Fruit fly (Drosophila melanogaster): ENCODE measurements around the gene CG11417.

The CG11417 gene

DNA sequence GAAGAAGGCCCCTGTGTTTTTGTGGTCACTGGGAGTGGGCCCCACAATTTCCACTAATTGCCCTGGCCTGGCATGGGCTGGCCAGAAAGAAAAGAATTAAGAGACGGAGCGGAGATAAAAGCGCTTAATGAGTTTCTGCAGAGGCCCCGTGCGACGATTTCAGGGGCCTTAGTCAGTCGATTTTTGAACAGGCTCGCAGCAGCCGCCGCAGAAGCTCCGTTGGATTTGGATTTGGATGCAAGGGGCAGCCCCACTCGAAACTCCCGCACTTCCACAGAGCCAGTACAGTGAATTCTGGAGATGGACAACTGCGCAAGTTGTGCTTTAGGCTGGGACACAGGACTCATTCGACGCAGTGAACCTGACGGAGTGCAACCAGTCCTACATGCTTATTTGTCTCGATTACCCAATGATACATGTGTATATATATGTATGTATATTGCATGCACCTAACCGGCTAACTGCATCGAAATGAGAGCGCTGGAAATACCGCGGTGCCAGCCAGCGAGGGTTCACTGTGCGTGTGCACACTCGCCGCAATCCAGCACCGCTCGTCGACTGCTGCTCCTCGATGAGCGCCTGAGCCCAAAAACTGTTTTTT is 44.7 kb downstream of the CG11417 start (continued):
- TF ChIP-seq CG17568 (GFP tag; optimal IDR thresholded peaks at IDR 0.05) (no peak), CG3847 (GFP tag; IDR thresholded peaks at IDR 0.05) (peak; percentile 50), slbo (GFP tag; IDR thresholded peaks at IDR 0.05) (peak; percentile 81), Hsf (GFP tag; optimal IDR thresholded peaks at IDR 0.05) (peak; percentile 59), Ada2b (GFP tag; IDR thresholded peaks at IDR 0.05) (peak; percentile 70), Dp (GFP tag; optimal IDR thresholded peaks at IDR 0.05) (no peak), tap (tag; optimal IDR thresholded peaks at IDR 0.05) (peak; percentile 49), CG10321 (GFP tag; IDR thresholded peaks at IDR 0.05) (no peak), CG17385 (GFP tag; optimal IDR thresholded peaks at IDR 0.05) (peak; percentile 50), fd96Cb (tag; optimal IDR thresholded peaks at IDR 0.05) (peak; percentile 71), CG33557 (GFP tag; optimal IDR thresholded peaks at IDR 0.05) (no peak)

DNA sequence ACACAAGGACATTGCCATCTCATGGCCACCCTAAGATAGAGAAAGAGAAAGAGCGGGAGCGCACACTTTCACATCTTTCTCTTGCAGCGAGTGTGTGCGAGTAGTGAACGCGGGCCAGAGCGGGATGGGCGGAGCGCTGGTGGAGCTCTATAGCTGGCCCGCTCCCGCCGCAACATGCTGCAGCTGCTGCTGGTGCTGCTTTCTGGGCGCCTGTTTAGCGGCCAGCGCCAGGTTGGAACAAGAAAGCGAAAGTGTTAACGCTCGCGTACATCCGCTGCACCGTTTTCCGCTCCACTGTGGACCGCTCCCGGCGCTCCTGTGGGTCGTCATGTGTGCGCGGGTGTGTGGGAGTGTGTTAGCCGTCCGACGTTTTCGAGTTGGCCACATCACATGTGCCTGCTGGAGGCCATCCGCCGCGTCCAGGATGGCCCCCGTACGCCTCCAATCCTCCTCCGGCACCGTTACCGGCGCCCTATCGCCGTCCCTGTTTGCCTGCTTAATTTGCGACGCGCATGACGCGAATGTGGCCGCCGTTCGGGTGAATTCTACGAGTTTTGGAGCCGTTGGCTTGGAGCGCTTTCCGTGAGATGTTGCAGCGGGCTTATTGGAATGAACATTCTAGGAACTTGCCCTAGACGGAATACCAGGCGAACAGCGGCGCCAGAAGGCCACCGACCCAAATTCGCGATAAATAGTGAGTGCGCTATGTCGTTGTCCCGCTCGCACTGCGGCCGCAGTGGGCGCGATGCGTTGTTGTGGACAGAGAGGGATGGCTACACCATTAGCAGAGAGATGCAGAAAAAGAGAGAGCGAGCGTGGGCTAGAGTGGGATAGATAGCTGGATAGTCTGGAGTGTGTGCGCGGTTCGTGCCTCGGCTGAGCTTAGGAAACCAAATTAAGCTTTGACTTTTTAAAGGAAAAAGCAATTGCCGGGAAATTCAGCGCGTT is 45.5 kb downstream of the CG11417 start:
- no peak for TF ChIP-seq CG17385 (GFP tag; optimal IDR thresholded peaks at IDR 0.05)
- no peak for TF ChIP-seq CG1792 (GFP tag; optimal IDR thresholded peaks at IDR 0.05)
- no peak for TF ChIP-seq CG6272 (GFP tag; IDR thresholded peaks at IDR 0.05)
- peak; percentile 59 for TF ChIP-seq Nf-YB (GFP tag; optimal IDR thresholded peaks at IDR 0.05)
- peak; percentile 6 for TF ChIP-seq BtbVII (GFP tag; optimal IDR thresholded peaks at IDR 0.05)
- peak; percentile 60 for TF ChIP-seq CG8290 (GFP tag; optimal IDR thresholded peaks at IDR 0.05)
- TF ChIP-seq CG8290 (tag; optimal IDR thresholded peaks at IDR 0.05): peak in 1 of 2 experiments; percentile 85
- no peak for TF ChIP-seq Doc3 (GFP tag; IDR thresholded peaks at IDR 0.05; ENCODE audit: partially characterized antibody)
- TF ChIP-seq Hand (GFP tag; optimal IDR thresholded peaks at IDR 0.05): peak; percentile 43
- no peak for TF ChIP-seq wor (GFP tag; IDR thresholded peaks at IDR 0.05)
- TF ChIP-seq CG7745 (tag; optimal IDR thresholded peaks at IDR 0.05): no peak
- TF ChIP-seq CG2875 (GFP tag; optimal IDR thresholded peaks at IDR 0.05): no peak
- no peak for TF ChIP-seq Chrac-16 (GFP tag; optimal IDR thresholded peaks at IDR 0.05)
- TF ChIP-seq CG34224 (GFP tag; IDR thresholded peaks at IDR 0.05; ENCODE audit: partially characterized antibody): peak; percentile 39; the same call in 2 of the 3 replicates
- no peak for TF ChIP-seq CG6654 (GFP tag; optimal IDR thresholded peaks at IDR 0.05)
- no peak for TF ChIP-seq Stat92E (GFP tag; optimal IDR thresholded peaks at IDR 0.05)
- no peak for TF ChIP-seq CG14667 (GFP tag; IDR thresholded peaks at IDR 0.05)
- TF ChIP-seq Gsc (GFP tag; IDR thresholded peaks at IDR 0.05): no peak
- TF ChIP-seq Dad (GFP tag; optimal IDR thresholded peaks at IDR 0.05): peak; percentile 3
- no peak for TF ChIP-seq jing (GFP tag; optimal IDR thresholded peaks at IDR 0.05)
- TF ChIP-seq CG2889 (GFP tag; IDR thresholded peaks at IDR 0.05): no peak
- no peak for TF ChIP-seq Fer2 (tag; optimal IDR thresholded peaks at IDR 0.05)
- no peak for TF ChIP-seq Aef1 (GFP tag; IDR thresholded peaks at IDR 0.05)
- TF ChIP-seq CG6813 (GFP tag; optimal IDR thresholded peaks at IDR 0.05): no peak
- no peak for TF ChIP-seq CG3995 (GFP tag; optimal IDR thresholded peaks at IDR 0.05)
- TF ChIP-seq lmd (GFP tag; IDR thresholded peaks at IDR 0.05): no peak
- peak; percentile 7 for TF ChIP-seq ATbp (GFP tag; optimal IDR thresholded peaks at IDR 0.05)
- TF ChIP-seq CG3163 (GFP tag; optimal IDR thresholded peaks at IDR 0.05): peak; percentile 37
- TF ChIP-seq Dbx (GFP tag; IDR thresholded peaks at IDR 0.05): no peak
- TF ChIP-seq br (optimal IDR thresholded peaks at IDR 0.05): no peak
- peak; percentile 21 for TF ChIP-seq Fer1 (GFP tag; optimal IDR thresholded peaks at IDR 0.05)
- TF ChIP-seq Rfx (GFP tag; IDR thresholded peaks at IDR 0.05): peak; percentile 27
- TF ChIP-seq NC2β (GFP tag; optimal IDR thresholded peaks at IDR 0.05): no peak
- peak; percentile 8 for TF ChIP-seq gcm (GFP tag; optimal IDR thresholded peaks at IDR 0.05)
- TF ChIP-seq btn (GFP tag; optimal IDR thresholded peaks at IDR 0.05): no peak
- TF ChIP-seq CG10959 (GFP tag; IDR thresholded peaks at IDR 0.05): no peak
- no peak for TF ChIP-seq Ptx1 (GFP tag; IDR thresholded peaks at IDR 0.05)
- no peak for TF ChIP-seq fd96Cb (tag; optimal IDR thresholded peaks at IDR 0.05)
